Fruit fly (Drosophila melanogaster) whole organism, embryonic: Measurements from ENCODE around the gene mnd.

ENCODE experiments used
- Atf6 ChIP-seq: fragments of 200-800 bp; sonication (Bioruptor generic); IDR thresholded peaks from 2 replicates; pipeline ENCODE4 v1.3.6; 2022; ENCODE audit warnings: missing biosample characterization, missing genetic modification characterization
- Blimp-1 ChIP-seq: fragments of 200-800 bp; sonication (Bioruptor generic); optimal IDR thresholded peaks from 3 replicates; lab custom pipeline; 2018; ENCODE audit warnings: missing biosample characterization, missing genetic modification characterization, mild to moderate bottlenecking, moderate library complexity, missing genetic modification reagents
- CG1024 ChIP-seq: fragments of 200-800 bp; sonication (Bioruptor generic); IDR thresholded peaks from 2 replicates; pipeline ENCODE4 v1.3.6; 2022; ENCODE audit warnings: missing biosample characterization, missing genetic modification characterization
- CG10321 ChIP-seq: fragments of 200-800 bp; sonication (Bioruptor generic); IDR thresholded peaks from 2 replicates; pipeline ENCODE4 v1.3.6; 2022; ENCODE audit warnings: missing biosample characterization, missing genetic modification characterization
- CG10431 ChIP-seq: fragments of 200-800 bp; sonication (Bioruptor generic); optimal IDR thresholded peaks from 3 replicates; lab custom pipeline; 2018; ENCODE audit warnings: missing biosample characterization, mild to moderate bottlenecking, missing genetic modification characterization
- CG11504 ChIP-seq: fragments of 200-800 bp; sonication (Bioruptor generic); optimal IDR thresholded peaks from 3 replicates; lab custom pipeline; 2019; ENCODE audit warnings: missing biosample characterization, mild to moderate bottlenecking, missing genetic modification characterization, moderate library complexity
- CG12071 ChIP-seq: fragments of 200-800 bp; sonication (Bioruptor generic); optimal IDR thresholded peaks from 3 replicates; lab custom pipeline; 2018; ENCODE audit warnings: missing biosample characterization, mild to moderate bottlenecking, missing genetic modification characterization
- CG12659 ChIP-seq: fragments of 200-800 bp; sonication (Bioruptor generic); optimal IDR thresholded peaks from 3 replicates; lab custom pipeline; 2017; ENCODE audit warnings: mild to moderate bottlenecking, missing biosample characterization, missing genetic modification reagents, missing genetic modification characterization
- CG12744 ChIP-seq: fragments of 200-800 bp; sonication (Bioruptor generic); optimal IDR thresholded peaks from 2 replicates; lab custom pipeline; 2016; ENCODE audit warnings: missing biosample characterization, missing genetic modification characterization
- CG13287 ChIP-seq: fragments of 200-800 bp; sonication (Bioruptor generic); IDR thresholded peaks from 2 replicates; pipeline ENCODE4 v1.3.6; 2022; ENCODE audit warnings: missing biosample characterization, missing genetic modification characterization; ENCODE audit not compliant: partially characterized antibody
- CG14014 ChIP-seq: fragments of 200-800 bp; sonication (Bioruptor generic); IDR thresholded peaks from 2 replicates; pipeline ENCODE4 v1.3.6; 2022; ENCODE audit warnings: missing biosample characterization, missing genetic modification characterization
- CG1529 ChIP-seq: fragments of 200-800 bp; sonication (Bioruptor generic); optimal IDR thresholded peaks from 3 replicates; lab custom pipeline; 2018; ENCODE audit warnings: missing biosample characterization, missing genetic modification characterization
- CG1647 ChIP-seq: fragments of 200-800 bp; sonication (Bioruptor generic); optimal IDR thresholded peaks from 3 replicates; lab custom pipeline; 2016; ENCODE audit warnings: missing biosample characterization, missing genetic modification characterization
- CG2199 ChIP-seq: fragments of 200-800 bp; sonication (Bioruptor generic); IDR thresholded peaks from 3 replicates; pipeline ENCODE4 v1.3.6; 2022; ENCODE audit warnings: missing biosample characterization, missing genetic modification characterization
- CG2889 ChIP-seq: fragments of 200-800 bp; sonication (Bioruptor generic); IDR thresholded peaks from 3 replicates; pipeline ENCODE4 v1.3.6; 2022; ENCODE audit warnings: missing biosample characterization, missing genetic modification characterization
- CG3163 ChIP-seq: fragments of 200-800 bp; sonication (Bioruptor generic); optimal IDR thresholded peaks from 3 replicates; lab custom pipeline; 2016; ENCODE audit warnings: missing biosample characterization, missing genetic modification characterization
- CG33557 ChIP-seq: fragments of 200-800 bp; sonication (Bioruptor generic); optimal IDR thresholded peaks from 2 replicates; lab custom pipeline; 2019; ENCODE audit warnings: missing biosample characterization, mild to moderate bottlenecking, missing genetic modification characterization, moderate library complexity
- CG34224 ChIP-seq: fragments of 200-800 bp; sonication (Bioruptor generic); IDR thresholded peaks from 3 replicates; pipeline ENCODE4 v1.3.6; 2022; ENCODE audit warnings: missing biosample characterization, missing genetic modification characterization; ENCODE audit not compliant: partially characterized antibody
- CG3995 ChIP-seq: fragments of 200-800 bp; sonication (Bioruptor generic); optimal IDR thresholded peaks from 3 replicates; lab custom pipeline; 2016; ENCODE audit warnings: missing biosample characterization, missing genetic modification characterization
- CG4820 ChIP-seq: fragments of 200-800 bp; sonication (Bioruptor generic); optimal IDR thresholded peaks from 3 replicates; lab custom pipeline; 2016; ENCODE audit warnings: missing biosample characterization, missing genetic modification characterization
- CG6765 ChIP-seq: fragments of 200-800 bp; sonication (Bioruptor generic); optimal IDR thresholded peaks from 3 replicates; lab custom pipeline; 2017; ENCODE audit warnings: missing biosample characterization, mild to moderate bottlenecking, missing genetic modification characterization
- CG6854 ChIP-seq: fragments of 200-800 bp; sonication (Bioruptor generic); optimal IDR thresholded peaks from 3 replicates; lab custom pipeline; 2017; ENCODE audit warnings: missing biosample characterization, mild to moderate bottlenecking, missing genetic modification characterization
- CG7556 ChIP-seq: fragments of 200-800 bp; sonication (Bioruptor generic); optimal IDR thresholded peaks from 2 replicates; lab custom pipeline; 2017; ENCODE audit warnings: missing biosample characterization, mild to moderate bottlenecking, missing genetic modification characterization
- CG8388 ChIP-seq: fragments of 200-800 bp; sonication (Bioruptor generic); optimal IDR thresholded peaks from 2 replicates; lab custom pipeline; 2019; ENCODE audit warnings: missing biosample characterization, mild to moderate bottlenecking, missing genetic modification characterization, moderate library complexity
- CG9609 ChIP-seq: fragments of 200-800 bp; sonication (Bioruptor generic); optimal IDR thresholded peaks from 3 replicates; lab custom pipeline; 2016; ENCODE audit warnings: missing biosample characterization, missing genetic modification characterization
- D ChIP-seq, 2 experiments: fragments of 200-800 bp in 1 of 2; fragments of >200 bp in 1 of 2; sonication (Bioruptor generic) in 1 of 2; optimal IDR thresholded peaks; 2 replicates in 1 of 2; 3 replicates in 1 of 2; lab custom pipeline; 2017; ENCODE audit warnings: mild to moderate bottlenecking in 1 of 2, missing biosample characterization in 1 of 2, missing genetic modification characterization in 1 of 2, missing genetic modification reagents in 1 of 2
- Dip3 ChIP-seq: fragments of 200-800 bp; sonication (Bioruptor generic); optimal IDR thresholded peaks from 3 replicates; lab custom pipeline; 2016; ENCODE audit warnings: missing biosample characterization, missing genetic modification characterization
- Gsc ChIP-seq: fragments of 200-800 bp; sonication (Bioruptor generic); IDR thresholded peaks from 2 replicates; pipeline ENCODE4 v1.3.6; 2022; ENCODE audit warnings: missing biosample characterization, missing genetic modification characterization
- Hsf ChIP-seq: fragments of 200-800 bp; sonication (Bioruptor generic); optimal IDR thresholded peaks from 3 replicates; lab custom pipeline; 2016; ENCODE audit warnings: missing biosample characterization, missing genetic modification characterization
- Mad ChIP-seq: fragments of 200-800 bp; sonication (Bioruptor generic); optimal IDR thresholded peaks from 2 replicates; lab custom pipeline; 2016; ENCODE audit warnings: missing biosample characterization, missing genetic modification characterization
- Neu2 ChIP-seq: fragments of 200-800 bp; sonication (Bioruptor generic); optimal IDR thresholded peaks from 3 replicates; lab custom pipeline; 2016; ENCODE audit warnings: missing biosample characterization, missing genetic modification characterization, borderline replicate concordance
- Nf-YA ChIP-seq: fragments of 200-800 bp; sonication (Bioruptor generic); IDR thresholded peaks from 2 replicates; pipeline ENCODE4 v1.3.6; 2022; ENCODE audit warnings: missing biosample characterization, missing genetic modification characterization
- Tbp ChIP-seq: fragments of >200 bp; optimal IDR thresholded peaks from 2 replicates; lab custom pipeline; 2018; ENCODE audit warnings: missing biosample characterization, missing genetic modification characterization
- Xbp1 ChIP-seq: fragments of 200-800 bp; sonication (Bioruptor generic); optimal IDR thresholded peaks from 3 replicates; lab custom pipeline; 2016; ENCODE audit warnings: missing biosample characterization, mild to moderate bottlenecking, missing genetic modification characterization
- ap ChIP-seq: fragments of 200-800 bp; sonication (Bioruptor generic); IDR thresholded peaks from 2 replicates; pipeline ENCODE4 v1.3.6; 2022; ENCODE audit warnings: missing biosample characterization, missing genetic modification characterization
- danr ChIP-seq: fragments of 200-800 bp; sonication (Bioruptor generic); IDR thresholded peaks from 2 replicates; pipeline ENCODE4 v1.3.6; 2022; ENCODE audit warnings: missing biosample characterization, missing genetic modification characterization
- fd3F ChIP-seq: fragments of 200-800 bp; sonication (Bioruptor generic); optimal IDR thresholded peaks from 2 replicates; lab custom pipeline; 2018; ENCODE audit warnings: missing biosample characterization, mild to moderate bottlenecking, missing genetic modification characterization, moderate library complexity
- gcm ChIP-seq: fragments of 200-800 bp; sonication (Bioruptor generic); optimal IDR thresholded peaks from 2 replicates; lab custom pipeline; 2019; ENCODE audit warnings: missing biosample characterization, mild to moderate bottlenecking, missing genetic modification characterization, moderate library complexity
- gt ChIP-seq: fragments of 200-800 bp; sonication (Bioruptor generic); IDR thresholded peaks from 2 replicates; pipeline ENCODE4 v1.3.6; 2022; ENCODE audit warnings: missing biosample characterization, missing genetic modification characterization
- insv ChIP-seq, 2 experiments: fragments of 200-800 bp; sonication (Bioruptor generic); optimal IDR thresholded peaks; 3 replicates each; lab custom pipeline; 2016 to 2018; ENCODE audit warnings: missing biosample characterization in 2 of 2, missing genetic modification characterization in 2 of 2
- klu ChIP-seq: fragments of 200-800 bp; sonication (Bioruptor generic); IDR thresholded peaks from 2 replicates; pipeline ENCODE4 v1.3.6; 2022; ENCODE audit warnings: missing biosample characterization, missing genetic modification characterization
- mirr ChIP-seq: fragments of 200-800 bp; sonication (Bioruptor generic); optimal IDR thresholded peaks from 3 replicates; lab custom pipeline; 2018; ENCODE audit warnings: missing biosample characterization, mild to moderate bottlenecking, missing genetic modification characterization
- pum ChIP-seq: fragments of 200-800 bp; sonication (Bioruptor generic); optimal IDR thresholded peaks from 2 replicates; lab custom pipeline; 2016; ENCODE audit warnings: missing biosample characterization, missing genetic modification characterization
- row ChIP-seq: fragments of 200-800 bp; sonication (Bioruptor generic); IDR thresholded peaks from 3 replicates; pipeline ENCODE4 v1.3.6; 2022; ENCODE audit warnings: missing biosample characterization, missing genetic modification characterization
- schlank ChIP-seq: fragments of 200-800 bp; sonication (Bioruptor generic); optimal IDR thresholded peaks from 2 replicates; lab custom pipeline; 2018; ENCODE audit warnings: missing biosample characterization, mild to moderate bottlenecking, missing genetic modification characterization
- sd ChIP-seq: fragments of 200-800 bp; sonication (Bioruptor generic); optimal IDR thresholded peaks from 3 replicates; lab custom pipeline; 2018; ENCODE audit warnings: missing biosample characterization, mild to moderate bottlenecking, missing genetic modification characterization, moderate library complexity
- slp2 ChIP-seq: fragments of 200-800 bp; sonication (Bioruptor generic); optimal IDR thresholded peaks from 2 replicates; lab custom pipeline; 2016; ENCODE audit warnings: missing biosample characterization, missing genetic modification characterization
- vfl ChIP-seq: fragments of 200-800 bp; sonication (Bioruptor generic); optimal IDR thresholded peaks from 2 replicates; lab custom pipeline; 2016; ENCODE audit warnings: missing biosample characterization, missing genetic modification characterization
- vvl ChIP-seq: fragments of 200-800 bp; sonication (Bioruptor generic); IDR thresholded peaks from 2 replicates; pipeline ENCODE4 v1.3.6; 2022; ENCODE audit warnings: missing biosample characterization, missing genetic modification characterization
- zfh1 ChIP-seq: fragments of 200-800 bp; sonication (Bioruptor generic); IDR thresholded peaks from 3 replicates; pipeline ENCODE4 v1.3.6; 2022; ENCODE audit warnings: missing biosample characterization, missing genetic modification characterization

Gene mnd

DNA sequence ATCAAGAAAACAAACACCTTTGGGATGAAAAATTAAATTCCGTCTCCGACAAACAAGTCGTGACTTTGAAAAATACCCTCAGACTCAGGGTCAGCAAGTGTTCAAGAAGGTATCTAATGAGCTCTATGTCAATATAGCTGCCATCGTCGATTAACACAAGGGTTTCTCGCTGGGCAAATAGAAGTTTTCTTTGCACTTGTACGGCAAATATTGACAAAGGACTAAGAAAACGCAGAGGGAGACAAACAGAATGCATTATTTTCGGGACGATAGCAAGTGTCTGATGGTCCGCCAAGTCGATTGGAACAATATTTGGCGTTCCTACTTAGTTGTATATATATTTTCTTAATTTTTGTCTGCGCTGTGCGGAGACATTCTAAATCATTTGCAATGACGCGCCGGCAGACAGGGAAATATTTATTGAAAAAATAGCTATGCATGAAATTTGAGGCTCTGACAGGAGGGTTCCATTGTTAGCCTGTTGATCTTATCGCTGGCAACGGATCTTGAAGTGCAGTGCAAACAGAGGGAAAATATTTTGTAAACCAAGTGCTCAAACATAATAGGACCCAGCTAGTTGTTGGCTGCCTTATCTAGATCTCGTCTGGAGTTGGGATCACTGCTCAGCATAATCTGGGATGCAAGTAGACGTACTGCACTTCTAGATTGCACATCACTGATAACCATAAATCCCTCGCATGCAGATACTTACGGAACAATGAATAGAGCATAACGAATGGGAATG is 28.4 kb upstream of the mnd start (continued):
- TF ChIP-seq ap: no peak
- TF ChIP-seq CG11504 (tag; lab: Kevin White, UChicago): no peak
- no peak for TF ChIP-seq CG6765
- no peak for TF ChIP-seq Dip3 (GFP tag; lab: Kevin White, UChicago)
- no peak for TF ChIP-seq Blimp-1 (GFP tag; lab: Kevin White, UChicago)
- TF ChIP-seq CG1529: no peak
- TF ChIP-seq Xbp1 (GFP tag; lab: Kevin White, UChicago): no peak
- no peak for TF ChIP-seq mirr (GFP tag; lab: Kevin White, UChicago)
- peak; percentile 86 for TF ChIP-seq CG33557 (GFP tag; lab: Kevin White, UChicago)
- TF ChIP-seq gcm (GFP tag; lab: Kevin White, UChicago): peak; percentile 40
- TF ChIP-seq CG8388: no peak
- no peak for TF ChIP-seq pum (GFP tag; lab: Kevin White, UChicago)
- peak; percentile 65 for TF ChIP-seq D (optimal IDR thresholded peaks at IDR 0.05; lab: Kevin White, UChicago)
- peak; percentile 47 for TF ChIP-seq D (GFP tag; optimal IDR thresholded peaks at IDR 0.05; lab: Kevin White, UChicago)
- TF ChIP-seq CG12071 (GFP tag; lab: Kevin White, UChicago): no peak
- no peak for TF ChIP-seq CG1024
- no peak for TF ChIP-seq gt (GFP tag; lab: Robert Waterston, UW)
- no peak for TF ChIP-seq Neu2 (GFP tag; lab: Kevin White, UChicago)
- 0 out of 3 replicates have a peak, but pooled peaks have one; percentile 51 for TF ChIP-seq CG2199 (GFP tag; lab: Robert Waterston, UW)
- TF ChIP-seq CG10321 (GFP tag; lab: Robert Waterston, UW): no peak
- no peak for TF ChIP-seq CG12659
- no peak for TF ChIP-seq Hsf (GFP tag; lab: Kevin White, UChicago)
- TF ChIP-seq schlank: no peak
- no peak for TF ChIP-seq CG9609 (GFP tag; lab: Kevin White, UChicago)
- peak; percentile 8 for TF ChIP-seq Mad (GFP tag; lab: Kevin White, UChicago)
- no peak for TF ChIP-seq row (GFP tag; lab: Robert Waterston, UW)
- TF ChIP-seq CG14014: no peak
- TF ChIP-seq vvl (GFP tag; lab: Robert Waterston, UW): no peak
- TF ChIP-seq CG12744 (GFP tag; lab: Kevin White, UChicago): peak; percentile 58
- no peak for TF ChIP-seq CG3995
- no peak for TF ChIP-seq CG2889 (GFP tag; lab: Robert Waterston, UW)
- TF ChIP-seq danr: no peak
- TF ChIP-seq fd3F (GFP tag; lab: Kevin White, UChicago): no peak
- TF ChIP-seq Atf6 (GFP tag; lab: Robert Waterston, UW): no peak
- no peak for TF ChIP-seq Nf-YA
- no peak for TF ChIP-seq CG13287 (GFP tag; lab: Robert Waterston, UW)
- TF ChIP-seq zfh1: no peak; the same call in 2 of the 3 replicates
- TF ChIP-seq klu (GFP tag; lab: Robert Waterston, UW): no peak
- no peak for TF ChIP-seq CG6854 (GFP tag; lab: Kevin White, UChicago)
- TF ChIP-seq insv (GFP tag; optimal IDR thresholded peaks at IDR 0.05; lab: Kevin White, UChicago): peak in 1 of 2 experiments; percentile 63
- no peak for TF ChIP-seq CG34224 (GFP tag; lab: Robert Waterston, UW)
- no peak for TF ChIP-seq slp2 (GFP tag; lab: Kevin White, UChicago)
- TF ChIP-seq Tbp (GFP tag; lab: Kevin White, UChicago): no peak
- peak; percentile 25 for TF ChIP-seq CG4820 (GFP tag; lab: Kevin White, UChicago)
- no peak for TF ChIP-seq CG1647
- no peak for TF ChIP-seq vfl
- no peak for TF ChIP-seq Gsc (GFP tag; lab: Robert Waterston, UW)
- no peak for TF ChIP-seq sd (tag; lab: Kevin White, UChicago)
- no peak for TF ChIP-seq CG3163
- peak; percentile 38 for TF ChIP-seq CG7556 (GFP tag; lab: Kevin White, UChicago)
- no peak for TF ChIP-seq CG10431 (GFP tag; lab: Kevin White, UChicago)
